Fruit fly (Drosophila melanogaster) whole organism, pupa: Measurements from ENCODE around the gene CG3982.

Experiments
- CG10348 ChIP-seq: fragments of 200-800 bp; sonication (Bioruptor generic); IDR thresholded peaks from 2 replicates; pipeline ENCODE4 v1.3.6; 2022; ENCODE audit warnings: missing biosample characterization, missing genetic modification characterization
- CG12605 ChIP-seq: fragments of 200-800 bp; sonication (Bioruptor generic); IDR thresholded peaks from 2 replicates; pipeline ENCODE4 v1.3.6; 2022; ENCODE audit warnings: missing biosample characterization, missing genetic modification characterization
- CG13204 ChIP-seq: fragments of 200-800 bp; sonication (Bioruptor generic); optimal IDR thresholded peaks from 2 replicates; lab custom pipeline; 2018; ENCODE audit warnings: missing biosample characterization, mild to moderate bottlenecking, missing genetic modification characterization, moderate library complexity
- CG14655 ChIP-seq: fragments of 200-800 bp; sonication (Bioruptor generic); optimal IDR thresholded peaks from 3 replicates; lab custom pipeline; 2017; ENCODE audit warnings: mild to moderate bottlenecking, missing biosample characterization, missing genetic modification reagents, missing genetic modification characterization
- CG15710 ChIP-seq: fragments of 200-800 bp; sonication (Bioruptor generic); optimal IDR thresholded peaks from 2 replicates; lab custom pipeline; 2018; ENCODE audit warnings: missing biosample characterization, mild to moderate bottlenecking, missing genetic modification characterization, moderate library complexity
- CG17806 ChIP-seq: fragments of 200-800 bp; sonication (Bioruptor generic); optimal IDR thresholded peaks from 2 replicates; lab custom pipeline; 2018; ENCODE audit warnings: missing biosample characterization, mild to moderate bottlenecking, missing genetic modification characterization, moderate library complexity
- CG32121 ChIP-seq: fragments of 200-800 bp; sonication (Bioruptor generic); IDR thresholded peaks from 2 replicates; pipeline ENCODE4 v1.3.6; 2022; ENCODE audit warnings: missing biosample characterization, missing genetic modification characterization
- CG34367 ChIP-seq: fragments of 200-800 bp; sonication (Bioruptor generic); optimal IDR thresholded peaks from 2 replicates; lab custom pipeline; 2018; ENCODE audit warnings: missing biosample characterization, mild to moderate bottlenecking, missing genetic modification characterization
- CG4496 ChIP-seq: fragments of 200-800 bp; sonication (Bioruptor generic); IDR thresholded peaks from 3 replicates; pipeline ENCODE4 v1.3.6; 2022; ENCODE audit warnings: missing biosample characterization, missing genetic modification characterization
- CG8159 ChIP-seq: fragments of 200-800 bp; sonication (Bioruptor generic); optimal IDR thresholded peaks from 3 replicates; lab custom pipeline; 2018; ENCODE audit warnings: missing biosample characterization, mild to moderate bottlenecking, missing genetic modification characterization, moderate library complexity
- CG8301 ChIP-seq: fragments of 200-800 bp; sonication (Bioruptor generic); optimal IDR thresholded peaks from 2 replicates; lab custom pipeline; 2018; ENCODE audit warnings: missing biosample characterization, mild to moderate bottlenecking, missing genetic modification characterization
- CG9948 ChIP-seq: fragments of 200-800 bp; sonication (Bioruptor generic); optimal IDR thresholded peaks from 2 replicates; lab custom pipeline; 2018; ENCODE audit warnings: missing biosample characterization, mild to moderate bottlenecking, missing genetic modification characterization, moderate library complexity
- D1 ChIP-seq: fragments of 200-800 bp; sonication (Bioruptor generic); optimal IDR thresholded peaks from 2 replicates; lab custom pipeline; 2018; ENCODE audit warnings: missing biosample characterization, mild to moderate bottlenecking, missing genetic modification characterization, moderate library complexity
- EcR ChIP-seq: fragments of 200-800 bp; sonication (Bioruptor generic); optimal IDR thresholded peaks from 3 replicates; lab custom pipeline; 2019; ENCODE audit warnings: missing biosample characterization, missing genetic modification characterization, mild to moderate bottlenecking, moderate library complexity, missing genetic modification reagents
- Ets98B ChIP-seq: fragments of 200-800 bp; sonication (Bioruptor generic); IDR thresholded peaks from 2 replicates; pipeline ENCODE4 v1.3.6; 2022; ENCODE audit warnings: missing biosample characterization, missing genetic modification characterization
- Pif1A ChIP-seq: fragments of 200-800 bp; sonication (Bioruptor generic); optimal IDR thresholded peaks from 3 replicates; lab custom pipeline; 2016; ENCODE audit warnings: missing biosample characterization, missing genetic modification characterization
- Pif1B ChIP-seq: fragments of 200-800 bp; sonication (Bioruptor generic); optimal IDR thresholded peaks from 3 replicates; lab custom pipeline; 2016; ENCODE audit warnings: missing biosample characterization, missing genetic modification characterization
- Snoo ChIP-seq: fragments of 200-800 bp; sonication (Bioruptor generic); optimal IDR thresholded peaks from 3 replicates; lab custom pipeline; 2017; ENCODE audit warnings: missing biosample characterization, mild to moderate bottlenecking, missing genetic modification characterization, inconsistent platforms
- fd96Ca ChIP-seq: fragments of 200-800 bp; sonication (Bioruptor generic); IDR thresholded peaks from 3 replicates; pipeline ENCODE4 v1.3.6; 2022; ENCODE audit warnings: missing biosample characterization, missing genetic modification characterization
- gl ChIP-seq: fragments of 200-800 bp; sonication (Bioruptor generic); optimal IDR thresholded peaks from 2 replicates; lab custom pipeline; 2018; ENCODE audit warnings: missing biosample characterization, mild to moderate bottlenecking, missing genetic modification characterization
- rn ChIP-seq: fragments of 200-800 bp; sonication (Bioruptor generic); IDR thresholded peaks from 2 replicates; pipeline ENCODE4 v1.3.6; 2022; ENCODE audit warnings: missing biosample characterization, missing genetic modification characterization

CG3982 gene

DNA sequence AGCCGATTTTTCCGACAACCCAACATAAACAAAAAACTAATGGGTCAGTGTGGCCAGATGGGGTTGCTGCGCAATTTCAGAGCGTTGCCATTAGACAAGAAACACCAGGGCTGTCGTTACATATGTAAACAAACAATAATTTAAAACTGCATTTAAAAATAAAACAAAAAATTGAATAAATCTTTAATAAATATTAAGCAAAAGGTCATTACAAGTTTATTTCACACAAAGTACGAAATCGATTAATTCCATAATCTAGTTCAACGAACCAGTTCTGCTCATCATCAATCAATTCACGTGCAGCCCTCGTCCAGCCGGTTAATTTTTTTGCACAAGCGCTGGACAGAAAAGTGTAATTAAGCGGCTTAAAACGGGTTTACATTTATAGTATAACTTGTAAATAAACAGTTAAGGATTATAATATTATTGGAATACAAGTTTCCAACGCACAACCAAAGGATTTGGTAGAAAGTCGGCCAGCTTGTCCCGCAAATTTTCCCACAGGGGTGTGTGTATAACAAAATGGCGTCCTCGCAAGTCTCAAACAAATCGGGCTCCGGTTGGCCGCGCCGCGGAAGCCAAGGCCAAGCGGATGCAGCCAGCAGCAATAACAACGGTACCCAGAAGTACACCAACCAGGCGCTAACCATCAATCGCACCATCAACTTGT is 6.3 kb downstream of the CG3982 start, which contains the start of the genes CG4022 and Cpsf5:
TSS of gene CG4022 (minus strand) at position 79 of the 670 bp plus-strand sequence.
TSS of gene Cpsf5 (plus strand) at position 285 of the 670 bp plus-strand sequence.
- peak; percentile 64 for TF ChIP-seq EcR
- TF ChIP-seq Pif1A (GFP tag; lab: Kevin White, UChicago): peak; percentile 59
- peak; percentile 60 for TF ChIP-seq CG12605 (GFP tag; lab: Robert Waterston, UW)
- TF ChIP-seq Snoo (tag; lab: Kevin White, UChicago): peak; percentile 51
- TF ChIP-seq CG15710 (tag; lab: Kevin White, UChicago): peak; percentile 76
- no peak for TF ChIP-seq CG10348 (GFP tag; lab: Robert Waterston, UW)
- peak; percentile 61 for TF ChIP-seq CG8159 (tag; lab: Kevin White, UChicago)
- peak; percentile 75; the same call in 2 of the 3 replicates for TF ChIP-seq CG4496 (GFP tag; lab: Robert Waterston, UW)
- no peak for TF ChIP-seq CG13204 (GFP tag; lab: Kevin White, UChicago)
- TF ChIP-seq rn (GFP tag; lab: Robert Waterston, UW): 0 out of 2 replicates have a peak, but pooled peaks have one; percentile 7
- no peak for TF ChIP-seq D1
- TF ChIP-seq Pif1B: peak; percentile 57
- TF ChIP-seq CG9948 (tag; lab: Kevin White, UChicago): peak; percentile 64
- peak; percentile 52 for TF ChIP-seq CG34367
- peak; percentile 61 for TF ChIP-seq Ets98B
- no peak for TF ChIP-seq gl (tag; lab: Kevin White, UChicago)
- TF ChIP-seq CG17806 (tag; lab: Kevin White, UChicago): peak; percentile 61
- peak; percentile 36 for TF ChIP-seq CG8301 (tag; lab: Kevin White, UChicago)
- TF ChIP-seq fd96Ca (GFP tag; lab: Robert Waterston, UW): peak; percentile 65; the same call in 2 of the 3 replicates
- TF ChIP-seq CG14655 (GFP tag; lab: Kevin White, UChicago): no peak
- peak; percentile 70 for TF ChIP-seq CG32121 (GFP tag; lab: Robert Waterston, UW)

DNA sequence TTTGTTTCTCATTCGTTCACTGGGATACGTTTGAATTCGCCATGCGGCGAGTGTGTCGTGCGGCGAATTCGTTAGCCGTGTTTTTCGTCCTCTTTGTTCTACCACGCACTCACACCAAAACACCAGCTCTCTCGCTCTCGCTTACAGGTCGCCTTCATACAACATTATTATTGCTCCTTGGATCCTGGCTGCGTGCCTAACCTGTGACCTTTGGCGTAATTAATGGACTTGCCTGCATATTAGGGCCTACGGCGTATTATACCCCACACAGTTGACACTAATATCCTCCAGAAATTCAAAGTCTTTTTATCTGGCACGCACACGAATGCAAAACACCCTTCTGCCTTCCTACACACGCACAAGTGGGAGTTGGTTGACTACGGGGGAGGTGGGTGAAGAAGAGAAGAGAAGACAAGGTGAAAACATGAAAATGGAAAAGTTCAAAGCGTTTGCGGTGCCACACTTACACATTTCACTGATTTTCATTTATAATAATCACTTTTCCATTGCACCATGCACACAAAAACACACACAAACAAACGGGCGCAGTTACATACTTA is 7.1 kb downstream of the CG3982 start:
- no peak for TF ChIP-seq fd96Ca (GFP tag; lab: Robert Waterston, UW)
- TF ChIP-seq CG9948 (tag; lab: Kevin White, UChicago): no peak
- no peak for TF ChIP-seq Pif1A (GFP tag; lab: Kevin White, UChicago)
- TF ChIP-seq Snoo (tag; lab: Kevin White, UChicago): no peak
- TF ChIP-seq CG32121 (GFP tag; lab: Robert Waterston, UW): no peak

DNA sequence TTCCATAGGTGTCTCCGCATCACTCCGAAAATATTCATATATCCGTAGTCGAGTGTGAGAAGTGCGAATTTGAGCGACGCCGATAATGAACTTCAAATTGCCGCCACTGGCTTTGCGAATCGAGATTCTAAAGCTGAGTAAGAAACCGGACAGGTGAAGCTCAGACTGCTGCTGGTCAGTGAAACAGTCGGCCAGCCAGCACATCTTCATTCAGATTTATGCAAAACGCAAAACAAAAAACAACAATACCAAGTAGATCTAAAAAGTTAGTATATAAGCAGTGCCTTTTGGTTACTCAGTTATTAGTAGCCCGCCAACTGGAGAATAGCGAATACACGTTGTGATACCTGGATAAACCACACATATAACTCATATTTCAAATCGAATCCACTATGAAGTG is 12.7 kb downstream of the CG3982 start, which contains the start of gene Cpr67B:
TSS of gene Cpr67B (plus strand) at position 301 of the 400 bp plus-strand sequence.
- TF ChIP-seq EcR (no peak), CG10348 (GFP tag; lab: Robert Waterston, UW) (no peak), Snoo (tag; lab: Kevin White, UChicago) (no peak), CG4496 (GFP tag; lab: Robert Waterston, UW) (no peak), CG32121 (GFP tag; lab: Robert Waterston, UW) (no peak), Pif1B (no peak), CG15710 (tag; lab: Kevin White, UChicago) (no peak), CG34367 (no peak), CG14655 (GFP tag; lab: Kevin White, UChicago) (no peak)

DNA sequence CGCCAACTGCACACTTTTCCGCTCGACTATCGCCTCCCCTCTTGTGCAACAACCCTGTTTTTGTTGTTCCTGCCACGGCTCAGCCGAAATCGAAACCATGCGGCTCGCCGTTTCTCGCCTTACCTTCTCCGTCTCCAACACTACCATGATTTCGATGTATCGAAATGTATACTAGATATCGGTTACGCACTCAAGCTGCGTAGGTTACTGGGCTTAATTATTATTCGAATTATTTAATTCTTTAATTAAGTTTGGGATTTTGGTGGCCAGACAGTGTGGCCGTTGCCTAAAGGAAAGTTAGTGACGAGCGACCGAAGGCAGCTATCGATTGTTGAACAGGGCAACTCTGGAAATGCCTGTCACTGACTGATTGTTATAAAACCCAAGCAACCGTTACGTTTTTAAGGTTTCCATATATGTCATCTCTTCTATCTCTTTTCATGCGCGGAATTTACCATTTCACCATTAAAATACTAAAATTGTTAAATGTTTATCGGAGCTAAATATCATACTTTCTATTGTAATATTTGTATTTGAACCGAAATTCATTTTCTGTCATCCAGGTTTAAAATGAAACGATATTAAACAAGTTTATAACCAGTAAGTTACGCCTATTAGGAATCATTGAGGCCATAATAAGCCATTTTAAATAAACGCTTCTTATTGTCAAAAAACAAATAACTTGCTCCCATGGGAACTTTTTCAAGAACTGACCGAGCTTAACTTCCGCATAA is 14.9 kb downstream of the CG3982 start, which contains the start of gene eIF4E1:
TSS of gene eIF4E1 (minus strand) at position 304 of the 734 bp plus-strand sequence.
- TF ChIP-seq CG15710 (tag; lab: Kevin White, UChicago) (no peak), CG10348 (GFP tag; lab: Robert Waterston, UW) (no peak)

DNA sequence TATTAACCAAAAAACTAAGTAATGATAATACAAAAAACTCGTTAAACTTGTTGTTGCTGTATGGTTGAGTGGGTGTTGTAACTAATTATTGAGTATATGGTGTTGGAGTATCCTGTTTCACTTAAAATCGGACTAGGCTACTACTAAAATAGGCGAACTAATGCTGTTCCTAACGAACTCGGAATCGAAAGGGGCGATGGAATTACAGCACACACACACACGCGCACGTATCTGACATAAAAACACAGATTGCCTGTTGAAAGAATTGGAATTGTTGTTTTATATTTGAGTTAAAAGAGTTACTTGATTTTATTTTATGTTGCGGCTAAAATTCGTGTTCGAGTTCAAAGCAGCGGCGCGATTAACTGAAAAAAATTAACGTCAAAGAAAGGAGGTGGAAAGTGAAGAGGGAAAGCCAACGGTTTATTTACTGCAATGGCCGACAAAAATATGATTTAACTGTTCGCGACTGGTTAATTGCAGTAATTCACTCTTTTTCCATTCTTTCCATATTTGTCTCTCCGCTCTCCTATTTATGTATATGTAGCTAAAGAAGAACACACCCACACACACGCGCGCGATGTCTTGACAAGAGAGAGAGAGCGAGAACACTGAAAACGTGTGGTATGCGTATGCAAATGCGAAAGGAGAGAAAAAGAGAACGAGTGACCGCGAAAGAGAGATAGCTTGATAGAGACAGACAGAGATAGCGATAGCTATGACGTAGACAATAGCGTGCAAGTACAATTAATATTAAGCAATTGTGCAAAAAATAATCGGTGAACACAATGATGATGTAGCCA is 15.6 kb downstream of the CG3982 start:
- TF ChIP-seq fd96Ca (GFP tag; lab: Robert Waterston, UW) (no peak), Ets98B (peak; percentile 22; the same call in 1 of the 2 replicates), Pif1B (peak; percentile 21), EcR (peak; percentile 23)
